Worm (Caenorhabditis elegans): Measurements from ENCODE around the gene F25B5.6.

The F25B5.6 gene

DNA sequence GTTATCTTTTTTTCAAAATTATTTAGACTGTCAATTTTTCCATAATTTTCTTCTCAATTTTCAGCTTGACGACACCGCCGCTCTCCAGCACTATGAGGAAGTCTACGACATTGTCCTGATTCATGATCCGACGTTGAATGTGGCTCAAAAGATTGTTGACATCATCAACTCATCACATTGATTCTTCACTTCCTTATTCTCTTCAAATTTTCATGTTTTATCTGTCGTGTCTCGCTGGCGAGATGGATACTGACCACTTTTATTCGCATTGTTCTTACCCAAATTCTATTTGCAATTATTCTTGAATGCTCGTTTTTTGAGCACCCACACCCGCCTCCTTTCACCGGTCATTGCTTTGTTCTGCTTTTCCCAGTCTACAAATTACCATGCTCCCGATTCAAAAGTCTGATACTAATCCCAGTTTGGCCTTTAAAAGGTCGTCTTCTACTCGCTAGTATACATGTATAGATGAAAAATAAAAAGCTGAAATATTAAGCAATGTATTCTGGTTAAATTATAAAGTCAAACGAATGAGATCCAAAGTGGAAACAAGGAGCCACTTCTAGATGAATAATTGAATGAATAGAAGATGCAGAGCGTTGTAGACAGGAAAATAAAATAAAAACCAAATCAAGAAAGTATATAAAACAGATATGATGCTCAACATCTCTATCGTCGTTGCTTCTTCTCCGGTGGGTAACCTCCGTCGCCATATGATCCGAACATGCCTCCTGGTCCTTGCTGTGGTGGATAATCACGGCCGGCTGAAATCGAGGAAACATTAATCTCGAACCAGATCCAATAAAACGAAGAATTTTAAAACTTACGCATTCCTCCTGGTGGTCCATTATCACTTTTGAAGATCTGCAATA lies 4.7 kb upstream of the F25B5.6 start (continued):
- TF ChIP-seq nhr-10 (tag; optimal IDR thresholded peaks at IDR 0.05) (peak; percentile 44), mep-1 (tag; optimal IDR thresholded peaks at IDR 0.05) (peak; percentile 43), nhr-76 (tag; optimal IDR thresholded peaks at IDR 0.05) (no peak), pqm-1 (tag; optimal IDR thresholded peaks at IDR 0.05) (no peak), unc-130 (GFP tag; optimal IDR thresholded peaks at IDR 0.05) (no peak), php-3 (GFP tag; IDR thresholded peaks at IDR 0.05) (no peak), hlh-11 (tag; optimal IDR thresholded peaks at IDR 0.05) (peak; percentile 14), jun-1 (tag; optimal IDR thresholded peaks at IDR 0.05) (no peak), attf-4 (tag; optimal IDR thresholded peaks at IDR 0.05) (no peak), F44E2.7 (GFP tag; IDR thresholded peaks at IDR 0.05) (no peak), ZK337.2 (GFP tag; IDR thresholded peaks at IDR 0.05) (no peak), cey-2 (tag; optimal IDR thresholded peaks at IDR 0.05; ENCODE audit: borderline replicate concordance, insufficient read depth) (no peak), fos-1 (tag; optimal IDR thresholded peaks at IDR 0.05) (no peak), hmg-1.1 (GFP tag; IDR thresholded peaks at IDR 0.05) (peak; percentile 22; the same call in 1 of the 2 replicates), madf-5 (GFP tag; IDR thresholded peaks at IDR 0.05) (no peak), nhr-237 (tag; optimal IDR thresholded peaks at IDR 0.05) (no peak), mes-2 (tag; optimal IDR thresholded peaks at IDR 0.05; ENCODE audit: poor library complexity, severe bottlenecking) (peak; percentile 36), daf-8 (GFP tag; IDR thresholded peaks at IDR 0.05) (no peak), mdt-29 (GFP tag; IDR thresholded peaks at IDR 0.05) (no peak), mxl-3 (GFP tag; optimal IDR thresholded peaks at IDR 0.05) (no peak), ztf-7 (tag; optimal IDR thresholded peaks at IDR 0.05) (no peak), snpc-1.2 (GFP tag; IDR thresholded peaks at IDR 0.05) (no peak), mdl-1 (tag; optimal IDR thresholded peaks at IDR 0.05) (no peak), hif-1 (tag; optimal IDR thresholded peaks at IDR 0.05) (peak in 1 of 2 experiments; percentile 13), dpl-1 (GFP tag; optimal IDR thresholded peaks at IDR 0.05) (no peak), lin-13 (GFP tag; optimal IDR thresholded peaks at IDR 0.05) (no peak), Y105C5A.15 (GFP tag; IDR thresholded peaks at IDR 0.05) (0 out of 2 replicates have a peak, but pooled peaks have one; percentile 5), lir-3 (tag; optimal IDR thresholded peaks at IDR 0.05) (no peak), dmd-6 (GFP tag; IDR thresholded peaks at IDR 0.05) (no peak), ztf-11 (tag; optimal IDR thresholded peaks at IDR 0.05) (no peak), R02D3.7 (tag; optimal IDR thresholded peaks at IDR 0.05) (no peak), Y75B8A.6 (GFP tag; IDR thresholded peaks at IDR 0.05) (no peak), unc-39 (tag; optimal IDR thresholded peaks at IDR 0.05) (no peak), ama-1 (optimal IDR thresholded peaks at IDR 0.05) (no peak), F10B5.3 (tag; optimal IDR thresholded peaks at IDR 0.05) (peak; percentile 12), T26A8.4 (GFP tag; IDR thresholded peaks at IDR 0.05) (peak; percentile 72; the same call in 1 of the 2 replicates), mxl-2 (GFP tag; conservative IDR thresholded peaks at IDR 0.05) (0 out of 2 replicates have a peak, but pooled peaks have one; percentile 5), lin-29 (GFP tag; IDR thresholded peaks at IDR 0.05) (no peak), lin-38 (GFP tag; IDR thresholded peaks at IDR 0.05) (peak; percentile 47), tra-1 (GFP tag; IDR thresholded peaks at IDR 0.05) (no peak), ceh-32 (tag; optimal IDR thresholded peaks at IDR 0.05; ENCODE audit: poor library complexity) (no peak), ceh-62 (tag; optimal IDR thresholded peaks at IDR 0.05) (no peak), nhr-6 (tag; optimal IDR thresholded peaks at IDR 0.05) (no peak), ceh-82 (tag; optimal IDR thresholded peaks at IDR 0.05) (no peak), T20F7.1 (GFP tag; optimal IDR thresholded peaks at IDR 0.05) (peak; percentile 12), ctbp-1 (GFP tag; IDR thresholded peaks at IDR 0.05) (no peak), Y48G9A.11 (GFP tag; IDR thresholded peaks at IDR 0.05) (no peak), F26F4.8 (GFP tag; conservative IDR thresholded peaks at IDR 0.05) (no peak), lin-39 (tag; optimal IDR thresholded peaks at IDR 0.05) (no peak), saeg-2 (GFP tag; IDR thresholded peaks at IDR 0.05) (no peak)
